Worm (Caenorhabditis elegans): ENCODE results near the gene math-45.

DNA sequence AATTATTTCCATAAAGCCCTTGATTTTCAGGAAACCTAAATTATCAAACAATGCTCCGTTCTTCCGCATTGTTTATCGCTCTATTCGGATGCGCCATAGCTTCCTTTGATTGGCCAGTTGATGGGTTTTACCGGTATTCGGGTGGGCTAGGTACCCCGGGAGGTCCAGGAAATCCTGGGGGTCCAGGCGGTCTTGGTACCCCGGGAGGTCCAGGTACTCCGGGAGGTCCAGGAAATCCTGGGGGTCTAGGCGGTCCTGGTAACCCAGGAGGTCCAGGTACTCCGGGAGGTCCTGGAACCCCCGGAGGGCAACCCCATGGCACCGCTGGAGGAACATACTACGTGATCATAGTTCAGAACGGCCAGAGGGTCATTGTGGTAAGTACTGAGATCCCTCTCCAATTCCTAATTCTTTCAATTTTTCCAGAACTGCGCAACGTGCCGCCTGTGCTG lies 46.7 kb downstream of the math-45 start, which contains the start of gene H17B01.2:
- TF ChIP-seq snpc-4 (tag; optimal IDR thresholded peaks at IDR 0.05) (no peak), lin-38 (GFP tag; IDR thresholded peaks at IDR 0.05) (no peak), lin-39 (tag; optimal IDR thresholded peaks at IDR 0.05) (no peak), dmd-9 (GFP tag; IDR thresholded peaks at IDR 0.05) (no peak), ces-1 (GFP tag; optimal IDR thresholded peaks at IDR 0.05) (no peak), fkh-10 (GFP tag; optimal IDR thresholded peaks at IDR 0.05) (no peak), hlh-30 (tag; optimal IDR thresholded peaks at IDR 0.05; ENCODE audit: insufficient read depth) (no peak), ceh-20 (GFP tag; IDR thresholded peaks at IDR 0.05) (no peak), snpc-1.2 (GFP tag; IDR thresholded peaks at IDR 0.05) (no peak), ceh-82 (tag; optimal IDR thresholded peaks at IDR 0.05) (no peak), ctbp-1 (GFP tag; IDR thresholded peaks at IDR 0.05) (no peak), unc-62 (GFP tag; optimal IDR thresholded peaks at IDR 0.05 in 1 of 2) (no peak), unc-62 (tag; optimal IDR thresholded peaks at IDR 0.05) (no peak), nhr-48 (tag; optimal IDR thresholded peaks at IDR 0.05) (no peak), vab-7 (GFP tag; IDR thresholded peaks at IDR 0.05) (no peak)
